Worm (Caenorhabditis elegans) whole organism, mixed stage, embryonic: Measurements from ENCODE around the gene F35D2.6.

Experiments
- elt-1 ChIP-seq: sonication (generic microtip); optimal IDR thresholded peaks from 2 replicates; lab custom pipeline; 2017; ENCODE audit warnings: missing genetic modification characterization, mild to moderate bottlenecking, missing compliant biosample characterization, antibody characterized with exemption, moderate library complexity, borderline replicate concordance; ENCODE audit not compliant: insufficient read depth
- nhr-12 ChIP-seq: fragments of 150-350 bp; optimal IDR thresholded peaks from 2 replicates; lab custom pipeline; 2014; ENCODE audit warnings: missing biosample characterization, missing genetic modification characterization
- nhr-237 ChIP-seq: fragments of 150-350 bp; optimal IDR thresholded peaks from 2 replicates; lab custom pipeline; 2014; ENCODE audit warnings: missing biosample characterization, missing genetic modification characterization

- TF ChIP-seq nhr-237 (tag; lab: Kevin White, UChicago) (no peak), nhr-12 (tag; lab: Kevin White, UChicago) (no peak), elt-1 (tag; lab: Kevin White, UChicago) (no peak)
Observed at ce11 chrII:7615318-7615891, 37.9 kb downstream of the F35D2.6 start.
